Worm (Caenorhabditis elegans): Measurements from ENCODE around the gene nstp-2.

The nstp-2 gene

ce11 chrIV:6605863-6606262 is at the start of gene nstp-2:
TSS of gene nstp-2 (minus strand) at chrIV:6606188.
- no peak for TF ChIP-seq eyg-1 (tag; optimal IDR thresholded peaks at IDR 0.05)
- TF ChIP-seq unc-42 (tag; optimal IDR thresholded peaks at IDR 0.05): no peak
- no peak for TF ChIP-seq F13H6.1 (tag; optimal IDR thresholded peaks at IDR 0.05)
- no peak for TF ChIP-seq ets-4 (tag; optimal IDR thresholded peaks at IDR 0.05)
- no peak for TF ChIP-seq ceh-19 (GFP tag; optimal IDR thresholded peaks at IDR 0.05)

- no peak for TF ChIP-seq madf-2 (tag; optimal IDR thresholded peaks at IDR 0.05)
Observed at ce11 chrIV:6655747-6656146, 49.8 kb upstream of the nstp-2 start.

ce11 chrIV:6653663-6654201 is 47.7 kb upstream of the nstp-2 start:
- TF ChIP-seq pax-1 (tag; optimal IDR thresholded peaks at IDR 0.05): no peak
- TF ChIP-seq lim-6 (tag; optimal IDR thresholded peaks at IDR 0.05): no peak
- no peak for TF ChIP-seq fkh-10 (GFP tag; optimal IDR thresholded peaks at IDR 0.05)
- TF ChIP-seq syd-9 (tag; optimal IDR thresholded peaks at IDR 0.05): no peak
- no peak for TF ChIP-seq tbx-2 (tag; optimal IDR thresholded peaks at IDR 0.05)
- TF ChIP-seq T23F11.4 (GFP tag; optimal IDR thresholded peaks at IDR 0.05): no peak
- no peak for TF ChIP-seq gmeb-2 (tag; optimal IDR thresholded peaks at IDR 0.05)
- TF ChIP-seq hlh-30 (tag; optimal IDR thresholded peaks at IDR 0.05; ENCODE audit: insufficient read depth): no peak
- TF ChIP-seq hlh-15 (tag; optimal IDR thresholded peaks at IDR 0.05): no peak
- TF ChIP-seq rnt-1 (tag; optimal IDR thresholded peaks at IDR 0.05): no peak
- TF ChIP-seq elt-4 (tag; optimal IDR thresholded peaks at IDR 0.05): no peak
- TF ChIP-seq fax-1 (tag; optimal IDR thresholded peaks at IDR 0.05): no peak
- TF ChIP-seq C38D4.7 (GFP tag; optimal IDR thresholded peaks at IDR 0.05): no peak
- no peak for TF ChIP-seq pat-9 (tag; optimal IDR thresholded peaks at IDR 0.05)
- no peak for TF ChIP-seq unc-42 (tag; optimal IDR thresholded peaks at IDR 0.05)
- no peak for TF ChIP-seq odd-2 (tag; optimal IDR thresholded peaks at IDR 0.05)
- TF ChIP-seq ceh-18 (tag; optimal IDR thresholded peaks at IDR 0.05): no peak
- no peak for TF ChIP-seq ceh-34 (tag; optimal IDR thresholded peaks at IDR 0.05)
- no peak for TF ChIP-seq ceh-9 (tag; optimal IDR thresholded peaks at IDR 0.05)

ce11 chrIV:6652479-6653022 is 46.6 kb upstream of the nstp-2 start:
- no peak for TF ChIP-seq ahr-1 (tag; optimal IDR thresholded peaks at IDR 0.05)
- no peak for TF ChIP-seq fkh-6 (tag; optimal IDR thresholded peaks at IDR 0.05)
- TF ChIP-seq fkh-10 (GFP tag; optimal IDR thresholded peaks at IDR 0.05): no peak
- no peak for TF ChIP-seq hlh-30 (tag; optimal IDR thresholded peaks at IDR 0.05; ENCODE audit: insufficient read depth)
- TF ChIP-seq lin-11 (tag; optimal IDR thresholded peaks at IDR 0.05): no peak
- no peak for TF ChIP-seq pax-1 (tag; optimal IDR thresholded peaks at IDR 0.05)
- TF ChIP-seq fax-1 (tag; optimal IDR thresholded peaks at IDR 0.05): no peak
- TF ChIP-seq mec-3 (tag; optimal IDR thresholded peaks at IDR 0.05; ENCODE audit: borderline replicate concordance): no peak
- no peak for TF ChIP-seq ceh-45 (GFP tag; IDR thresholded peaks at IDR 0.05)
- no peak for TF ChIP-seq Y22D7AL.16 (tag; optimal IDR thresholded peaks at IDR 0.05)
- no peak for TF ChIP-seq ttx-3 (tag; optimal IDR thresholded peaks at IDR 0.05)
- no peak for TF ChIP-seq ets-4 (tag; optimal IDR thresholded peaks at IDR 0.05)
- no peak for TF ChIP-seq sox-2 (GFP tag; IDR thresholded peaks at IDR 0.05)
- no peak for TF ChIP-seq hlh-15 (tag; optimal IDR thresholded peaks at IDR 0.05)
- no peak for TF ChIP-seq unc-42 (tag; optimal IDR thresholded peaks at IDR 0.05)
- TF ChIP-seq ceh-24 (tag; optimal IDR thresholded peaks at IDR 0.05): no peak
- TF ChIP-seq ama-1 (optimal IDR thresholded peaks at IDR 0.05): no peak
- TF ChIP-seq unc-86 (tag; optimal IDR thresholded peaks at IDR 0.05): no peak
- no peak for TF ChIP-seq lim-6 (tag; optimal IDR thresholded peaks at IDR 0.05)

- no peak for TF ChIP-seq hlh-30 (tag; optimal IDR thresholded peaks at IDR 0.05; ENCODE audit: insufficient read depth)
- peak; percentile 60 for TF ChIP-seq ceh-2 (tag; optimal IDR thresholded peaks at IDR 0.05)
- no peak for TF ChIP-seq eyg-1 (tag; optimal IDR thresholded peaks at IDR 0.05)
- no peak for TF ChIP-seq hlh-8 (tag; optimal IDR thresholded peaks at IDR 0.05)
- no peak for TF ChIP-seq ceh-48 (tag; optimal IDR thresholded peaks at IDR 0.05)
- TF ChIP-seq lin-11 (tag; optimal IDR thresholded peaks at IDR 0.05): no peak
- no peak for TF ChIP-seq tbx-7 (tag; optimal IDR thresholded peaks at IDR 0.05)
- TF ChIP-seq ceh-34 (tag; optimal IDR thresholded peaks at IDR 0.05): peak; percentile 61
- peak; percentile 31 for TF ChIP-seq ceh-18 (tag; optimal IDR thresholded peaks at IDR 0.05)
- no peak for TF ChIP-seq ahr-1 (tag; optimal IDR thresholded peaks at IDR 0.05)
- no peak for TF ChIP-seq odd-2 (tag; optimal IDR thresholded peaks at IDR 0.05)
- peak; percentile 9 for TF ChIP-seq lim-6 (tag; optimal IDR thresholded peaks at IDR 0.05)
- TF ChIP-seq madf-2 (tag; optimal IDR thresholded peaks at IDR 0.05): no peak
- no peak for TF ChIP-seq ttx-3 (tag; optimal IDR thresholded peaks at IDR 0.05)
- no peak for TF ChIP-seq C38D4.7 (GFP tag; optimal IDR thresholded peaks at IDR 0.05)
- no peak for TF ChIP-seq ceh-30 (tag; optimal IDR thresholded peaks at IDR 0.05)
- TF ChIP-seq sdc-2 (tag; optimal IDR thresholded peaks at IDR 0.05): no peak
- peak; percentile 29 for TF ChIP-seq pax-1 (tag; optimal IDR thresholded peaks at IDR 0.05)
- TF ChIP-seq dve-1 (tag; optimal IDR thresholded peaks at IDR 0.05): no peak
- no peak for TF ChIP-seq ceh-24 (tag; optimal IDR thresholded peaks at IDR 0.05)
- peak; percentile 71 for TF ChIP-seq tbx-2 (tag; optimal IDR thresholded peaks at IDR 0.05)
- no peak for TF ChIP-seq pros-1 (tag; optimal IDR thresholded peaks at IDR 0.05)
- no peak for TF ChIP-seq pat-9 (tag; optimal IDR thresholded peaks at IDR 0.05)
Observed at ce11 chrIV:6648625-6649024, 42.6 kb upstream of the nstp-2 start.

Data from whole organism, late embryonic.